Worm (Caenorhabditis elegans) whole organism, L2 larva: ENCODE measurements around the gene wdr-5.2.

Experiments
- C34F6.9 ChIP-seq: fragments of 150-350 bp; optimal IDR thresholded peaks from 2 replicates; lab custom pipeline; 2014; ENCODE audit warnings: missing biosample characterization, missing genetic modification characterization
- F13H6.1 ChIP-seq: sonication (generic microtip); optimal IDR thresholded peaks from 2 replicates; lab custom pipeline; 2016; ENCODE audit warnings: missing genetic modification characterization, missing compliant biosample characterization
- Y55F3AM.14 ChIP-seq: fragments of 200-800 bp; sonication (Bioruptor generic); optimal IDR thresholded peaks from 2 replicates; lab custom pipeline; 2018; ENCODE audit warnings: mild to moderate bottlenecking, missing genetic modification characterization, missing compliant biosample characterization
- alr-1 ChIP-seq: fragments of 150-350 bp; optimal IDR thresholded peaks from 2 replicates; lab custom pipeline; 2014; ENCODE audit warnings: missing biosample characterization, missing genetic modification characterization
- aly-2 ChIP-seq: fragments of 150-350 bp; optimal IDR thresholded peaks from 2 replicates; lab custom pipeline; 2014; ENCODE audit warnings: missing biosample characterization, missing genetic modification characterization
- ama-1 ChIP-seq: fragments of 150-350 bp; optimal IDR thresholded peaks from 2 replicates; lab custom pipeline; 2018; ENCODE audit warnings: inconsistent platforms
- blmp-1 ChIP-seq: sonication (generic microtip); optimal IDR thresholded peaks from 2 replicates; lab custom pipeline; 2017; ENCODE audit warnings: missing genetic modification characterization, mild to moderate bottlenecking, missing compliant biosample characterization, antibody characterized with exemption, moderate library complexity; ENCODE audit not compliant: insufficient read depth
- ceh-16 ChIP-seq: fragments of 150-350 bp; optimal IDR thresholded peaks from 2 replicates; lab custom pipeline; 2014; ENCODE audit warnings: missing biosample characterization, missing genetic modification characterization
- ceh-82 ChIP-seq: fragments of 150-350 bp; optimal IDR thresholded peaks from 2 replicates; lab custom pipeline; 2014; ENCODE audit warnings: missing biosample characterization, missing genetic modification characterization
- crh-2 ChIP-seq: sonication (generic microtip); optimal IDR thresholded peaks from 2 replicates; lab custom pipeline; 2017; ENCODE audit warnings: missing biosample characterization, missing genetic modification characterization
- egl-27 ChIP-seq: sonication (generic microtip); optimal IDR thresholded peaks from 3 replicates; lab custom pipeline; 2017; ENCODE audit warnings: missing biosample characterization, missing genetic modification reagents, missing genetic modification characterization
- elt-1 ChIP-seq: fragments of 150-350 bp; optimal IDR thresholded peaks from 2 replicates; lab custom pipeline; 2014; ENCODE audit warnings: missing biosample characterization, missing genetic modification characterization
- fos-1 ChIP-seq: fragments of 150-350 bp; optimal IDR thresholded peaks from 2 replicates; lab custom pipeline; 2014; ENCODE audit warnings: missing biosample characterization, missing genetic modification characterization
- gmeb-1 ChIP-seq: fragments of 150-350 bp; optimal IDR thresholded peaks from 2 replicates; lab custom pipeline; 2014; ENCODE audit warnings: missing biosample characterization, missing genetic modification characterization
- lin-13 ChIP-seq: fragments of 150-350 bp; optimal IDR thresholded peaks from 2 replicates; lab custom pipeline; 2014; ENCODE audit warnings: missing biosample characterization, missing genetic modification reagents, missing genetic modification characterization
- lin-39 ChIP-seq: fragments of 150-350 bp; optimal IDR thresholded peaks from 2 replicates; lab custom pipeline; 2014; ENCODE audit warnings: missing biosample characterization, missing genetic modification reagents, missing genetic modification characterization
- lsy-2 ChIP-seq, 2 experiments: fragments of 150-350 bp in 1 of 2; sonication (generic microtip) in 1 of 2; optimal IDR thresholded peaks; 2 replicates each; lab custom pipeline; 2014 to 2017; ENCODE audit warnings: missing biosample characterization in 2 of 2, missing genetic modification characterization in 2 of 2
- mab-5 ChIP-seq: fragments of 150-350 bp; optimal IDR thresholded peaks from 2 replicates; lab custom pipeline; 2014; ENCODE audit warnings: missing biosample characterization, missing genetic modification characterization
- mbf-1 ChIP-seq: sonication (generic microtip); optimal IDR thresholded peaks from 2 replicates; lab custom pipeline; 2017; ENCODE audit warnings: missing biosample characterization, missing genetic modification characterization
- mdl-1 ChIP-seq, 2 experiments: fragments of 150-350 bp in 1 of 2; sonication (generic microtip) in 1 of 2; optimal IDR thresholded peaks; 2 replicates each; lab custom pipeline; 2017; ENCODE audit warnings: missing biosample characterization in 2 of 2, missing genetic modification characterization in 2 of 2
- nhr-12 ChIP-seq: fragments of 150-350 bp; optimal IDR thresholded peaks from 2 replicates; lab custom pipeline; 2014; ENCODE audit warnings: missing biosample characterization, missing genetic modification characterization
- nhr-129 ChIP-seq: fragments of 150-350 bp; optimal IDR thresholded peaks from 2 replicates; lab custom pipeline; 2014; ENCODE audit warnings: missing biosample characterization, missing genetic modification characterization
- nhr-21 ChIP-seq: fragments of 150-350 bp; optimal IDR thresholded peaks from 2 replicates; lab custom pipeline; 2014; ENCODE audit warnings: missing biosample characterization, missing genetic modification characterization
- nhr-23 ChIP-seq: fragments of 150-350 bp; optimal IDR thresholded peaks from 2 replicates; lab custom pipeline; 2014; ENCODE audit warnings: missing biosample characterization, missing genetic modification reagents, missing genetic modification characterization
- nhr-25 ChIP-seq: fragments of 150-350 bp; sonication (generic microtip); optimal IDR thresholded peaks from 3 replicates; lab custom pipeline; 2014; ENCODE audit warnings: missing biosample characterization, missing genetic modification characterization
- nhr-6 ChIP-seq: fragments of 150-350 bp; optimal IDR thresholded peaks from 2 replicates; lab custom pipeline; 2014; ENCODE audit warnings: missing biosample characterization, missing genetic modification characterization
- nhr-77 ChIP-seq: fragments of 150-350 bp; optimal IDR thresholded peaks from 2 replicates; lab custom pipeline; 2014; ENCODE audit warnings: missing biosample characterization, missing genetic modification characterization
- peb-1 ChIP-seq: fragments of 150-350 bp; optimal IDR thresholded peaks from 2 replicates; lab custom pipeline; 2014; ENCODE audit warnings: missing biosample characterization, missing genetic modification characterization
- sem-4 ChIP-seq: fragments of 150-350 bp; optimal IDR thresholded peaks from 2 replicates; lab custom pipeline; 2014; ENCODE audit warnings: missing biosample characterization, missing genetic modification reagents, missing genetic modification characterization
- skn-1 ChIP-seq: sonication (generic microtip); optimal IDR thresholded peaks from 2 replicates; lab custom pipeline; 2017; ENCODE audit warnings: missing biosample characterization, missing genetic modification characterization
- sma-9 ChIP-seq, 2 experiments: fragments of 150-350 bp in 1 of 2; sonication (generic microtip) in 1 of 2; optimal IDR thresholded peaks; 2 replicates each; lab custom pipeline; 2014 to 2016; ENCODE audit warnings: missing genetic modification characterization in 2 of 2, mild to moderate bottlenecking in 1 of 2, missing biosample characterization in 1 of 2, missing compliant biosample characterization in 1 of 2, missing genetic modification reagents in 1 of 2, moderate library complexity in 1 of 2
- snpc-4 ChIP-seq: fragments of 150-350 bp; optimal IDR thresholded peaks from 2 replicates; lab custom pipeline; 2014; ENCODE audit warnings: missing biosample characterization, missing genetic modification characterization
- unc-39 ChIP-seq: fragments of 150-350 bp; optimal IDR thresholded peaks from 2 replicates; lab custom pipeline; 2014; ENCODE audit warnings: missing biosample characterization, missing genetic modification characterization
- unc-55 ChIP-seq: fragments of 150-350 bp; sonication (generic microtip); optimal IDR thresholded peaks from 3 replicates; lab custom pipeline; 2014; ENCODE audit warnings: missing biosample characterization, missing genetic modification reagents, missing genetic modification characterization
- unc-62 ChIP-seq: fragments of 150-350 bp; optimal IDR thresholded peaks from 2 replicates; lab custom pipeline; 2014; ENCODE audit warnings: missing biosample characterization, missing genetic modification reagents, missing genetic modification characterization
- ztf-1 ChIP-seq: fragments of 200-800 bp; sonication (Bioruptor generic); conservative IDR thresholded peaks from 2 replicates; pipeline ENCODE4 v1.3.6; 2022; ENCODE audit warnings: missing genetic modification characterization, missing compliant biosample characterization

The wdr-5.2 gene

DNA sequence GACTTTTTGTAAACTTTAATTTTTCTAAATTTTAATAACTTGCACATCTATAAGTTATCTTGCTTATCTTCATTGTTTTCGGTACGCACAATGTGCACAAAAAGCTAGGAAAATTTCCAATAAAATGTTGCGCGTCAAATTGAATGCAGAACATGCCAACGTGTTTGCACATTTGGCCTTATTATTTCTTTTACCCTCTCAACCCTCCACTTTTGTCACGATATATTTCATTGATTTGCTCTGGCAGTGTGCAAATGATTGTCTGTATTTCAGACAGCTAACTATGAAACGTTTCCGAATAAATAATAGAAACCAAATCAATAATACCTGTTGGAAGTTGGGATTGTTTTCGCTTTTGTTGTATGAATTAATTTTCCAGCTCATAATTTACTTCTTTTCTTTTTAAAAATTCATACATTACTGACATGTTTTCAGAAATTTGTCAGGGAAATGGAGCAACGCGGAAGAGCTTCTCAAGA is at the start of gene wdr-5.2:
Gene wdr-5.2, plus strand, starts transcription at position 429 of the 479 bp plus-strand sequence.
- TF ChIP-seq lin-39 (no peak), unc-62 (GFP tag; lab: Kevin White, UChicago) (no peak), lin-13 (GFP tag; lab: Kevin White, UChicago) (peak; percentile 10), F13H6.1 (tag; lab: Kevin White, UChicago) (no peak), skn-1 (tag; lab: Kevin White, UChicago) (no peak), ceh-16 (tag; lab: Kevin White, UChicago) (no peak), ztf-1 (GFP tag; lab: Robert Waterston, UW) (no peak), ama-1 (lab: Kevin White, UChicago) (no peak), snpc-4 (tag; lab: Kevin White, UChicago) (no peak), nhr-12 (tag; lab: Kevin White, UChicago) (no peak), egl-27 (tag; lab: Kevin White, UChicago) (no peak), mbf-1 (tag; lab: Kevin White, UChicago) (no peak), ceh-82 (no peak), unc-39 (tag; lab: Kevin White, UChicago) (no peak), crh-2 (peak; percentile 21), nhr-77 (no peak), fos-1 (tag; lab: Kevin White, UChicago) (no peak), nhr-129 (tag; lab: Kevin White, UChicago) (no peak), blmp-1 (tag; lab: Kevin White, UChicago) (no peak), C34F6.9 (tag; lab: Kevin White, UChicago) (peak; percentile 53), unc-55 (peak; percentile 67), elt-1 (tag; lab: Kevin White, UChicago) (no peak), lsy-2 (tag; optimal IDR thresholded peaks at IDR 0.05; lab: Kevin White, UChicago) (no peak), Y55F3AM.14 (GFP tag; lab: Kevin White, UChicago) (no peak), nhr-25 (tag; lab: Kevin White, UChicago) (no peak), nhr-21 (no peak), sma-9 (GFP tag; optimal IDR thresholded peaks at IDR 0.05; lab: Kevin White, UChicago) (peak; percentile 4), sma-9 (tag; optimal IDR thresholded peaks at IDR 0.05; lab: Kevin White, UChicago) (no peak), aly-2 (tag; lab: Kevin White, UChicago) (no peak), gmeb-1 (tag; lab: Kevin White, UChicago) (no peak)

DNA sequence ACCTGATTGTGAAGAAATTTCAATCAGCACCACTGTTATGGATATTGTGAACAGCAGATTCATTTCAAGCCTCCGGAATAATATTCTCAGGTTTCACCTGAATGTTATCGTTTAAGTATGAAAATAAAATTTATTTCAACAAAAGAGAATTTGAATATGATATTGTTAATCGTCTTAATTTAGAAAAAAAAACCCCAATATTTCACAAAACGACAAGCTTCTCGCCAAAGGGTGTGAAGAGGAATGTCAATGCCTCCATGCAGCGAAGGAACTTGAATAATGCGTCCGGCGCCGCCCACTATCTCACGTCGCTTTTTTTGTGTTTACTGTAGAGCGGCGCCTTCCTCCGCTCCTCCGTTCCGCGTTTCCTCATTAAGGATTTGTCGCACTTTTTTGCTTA is 46.8 kb upstream of the wdr-5.2 start, which contains the start of gene C11H1.5:
Gene C11H1.5, minus strand, starts transcription at position 101 of the 400 bp plus-strand sequence.
- TF ChIP-seq unc-39 (tag; lab: Kevin White, UChicago) (no peak), fos-1 (tag; lab: Kevin White, UChicago) (no peak), F13H6.1 (tag; lab: Kevin White, UChicago) (no peak), Y55F3AM.14 (GFP tag; lab: Kevin White, UChicago) (no peak), lsy-2 (tag; optimal IDR thresholded peaks at IDR 0.05; lab: Kevin White, UChicago) (no peak), mdl-1 (tag; optimal IDR thresholded peaks at IDR 0.05; lab: Kevin White, UChicago) (no peak), C34F6.9 (tag; lab: Kevin White, UChicago) (no peak), crh-2 (no peak)
- TF ChIP-seq, all 48 proteins: peak for 0

DNA sequence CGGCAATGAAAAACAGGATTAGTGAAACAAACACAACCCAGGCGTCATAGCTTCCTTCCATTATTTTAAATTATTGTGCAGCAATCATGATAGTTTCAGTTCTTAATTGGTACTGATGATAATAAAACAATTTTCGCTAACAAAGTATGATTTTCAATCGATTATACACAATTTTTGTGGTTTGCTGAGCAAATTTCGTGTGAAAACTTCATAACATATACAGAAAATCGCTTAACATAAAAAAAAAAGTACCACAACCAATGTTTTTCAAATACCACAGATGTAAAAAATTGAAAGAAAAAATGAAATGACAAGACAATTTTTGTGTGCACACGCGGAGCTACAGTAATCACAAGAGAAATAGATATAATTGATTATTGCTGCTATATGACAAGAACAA is 42.3 kb upstream of the wdr-5.2 start, which contains the start of gene gphr-2:
Gene gphr-2, minus strand, starts transcription at position 101 of the 400 bp plus-strand sequence.
- TF ChIP-seq snpc-4 (tag; lab: Kevin White, UChicago): no peak

DNA sequence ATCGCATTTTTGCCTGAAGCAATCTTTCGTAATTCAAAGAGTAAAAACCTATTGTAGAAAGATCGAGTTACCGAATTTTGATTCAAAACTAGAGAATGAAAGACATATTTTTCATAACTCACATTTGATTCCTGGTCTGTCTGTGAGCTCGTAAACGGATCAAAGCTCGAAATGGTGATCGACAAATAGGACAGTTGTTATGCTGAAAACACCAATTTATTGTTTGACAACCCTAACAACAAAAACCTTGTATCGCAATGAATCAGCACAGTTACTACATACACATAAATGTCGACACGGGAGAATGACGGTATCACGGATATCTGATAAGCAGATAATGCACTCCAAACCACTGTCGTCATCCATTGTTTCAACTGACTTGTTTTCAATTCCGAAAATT is 40.3 kb upstream of the wdr-5.2 start:
- no peak for TF ChIP-seq nhr-6
- TF ChIP-seq sma-9 (GFP tag; optimal IDR thresholded peaks at IDR 0.05; lab: Kevin White, UChicago): no peak
- TF ChIP-seq sma-9 (tag; optimal IDR thresholded peaks at IDR 0.05; lab: Kevin White, UChicago): no peak
- TF ChIP-seq crh-2: no peak
- TF ChIP-seq lsy-2 (tag; optimal IDR thresholded peaks at IDR 0.05; lab: Kevin White, UChicago): no peak
- no peak for TF ChIP-seq peb-1 (tag; lab: Kevin White, UChicago)
- TF ChIP-seq skn-1 (tag; lab: Kevin White, UChicago): no peak
- TF ChIP-seq F13H6.1 (tag; lab: Kevin White, UChicago): no peak
- TF ChIP-seq blmp-1 (tag; lab: Kevin White, UChicago): no peak
- TF ChIP-seq alr-1 (tag; lab: Kevin White, UChicago): no peak
- TF ChIP-seq snpc-4 (tag; lab: Kevin White, UChicago): no peak
- TF ChIP-seq nhr-23: no peak
- TF ChIP-seq mab-5 (tag; lab: Kevin White, UChicago): no peak
- no peak for TF ChIP-seq elt-1 (tag; lab: Kevin White, UChicago)
- no peak for TF ChIP-seq unc-62 (GFP tag; lab: Kevin White, UChicago)
- no peak for TF ChIP-seq sem-4 (tag; lab: Kevin White, UChicago)
- no peak for TF ChIP-seq fos-1 (tag; lab: Kevin White, UChicago)
